Worm (Caenorhabditis elegans) whole organism, mixed stage, embryonic: ENCODE results near the gene hlh-29.

Experiments
- M03D4.4 ChIP-seq: sonication (generic microtip); optimal IDR thresholded peaks from 2 replicates; lab custom pipeline; 2017; ENCODE audit warnings: mild to moderate bottlenecking, missing genetic modification characterization, missing compliant biosample characterization
- bed-3 ChIP-seq: fragments of 200-800 bp; sonication (Bioruptor generic); optimal IDR thresholded peaks from 3 replicates; lab custom pipeline; 2018; ENCODE audit warnings: mild to moderate bottlenecking, missing genetic modification characterization, moderate library complexity, missing compliant biosample characterization
- blmp-1 ChIP-seq: fragments of 150-350 bp; optimal IDR thresholded peaks from 2 replicates; lab custom pipeline; 2014; ENCODE audit warnings: missing biosample characterization, missing genetic modification characterization
- ceh-39 ChIP-seq: fragments of 150-350 bp; optimal IDR thresholded peaks from 2 replicates; lab custom pipeline; 2014; ENCODE audit warnings: missing biosample characterization, missing genetic modification characterization
- ceh-43 ChIP-seq: fragments of 200-800 bp; sonication (Bioruptor generic); optimal IDR thresholded peaks from 2 replicates; lab custom pipeline; 2018; ENCODE audit warnings: mild to moderate bottlenecking, missing genetic modification characterization, moderate library complexity, missing compliant biosample characterization
- ces-1 ChIP-seq: fragments of 150-350 bp; optimal IDR thresholded peaks from 2 replicates; lab custom pipeline; 2014; ENCODE audit warnings: missing biosample characterization, missing genetic modification reagents, missing genetic modification characterization
- cnd-1 ChIP-seq: fragments of 200-800 bp; sonication (Bioruptor generic); optimal IDR thresholded peaks from 2 replicates; lab custom pipeline; 2018; ENCODE audit warnings: mild to moderate bottlenecking, missing genetic modification characterization, missing compliant biosample characterization
- drap-1 ChIP-seq: fragments of 200-800 bp; sonication (Bioruptor generic); optimal IDR thresholded peaks from 3 replicates; lab custom pipeline; 2018; ENCODE audit warnings: mild to moderate bottlenecking, missing genetic modification characterization, missing compliant biosample characterization
- elt-1 ChIP-seq: sonication (generic microtip); optimal IDR thresholded peaks from 2 replicates; lab custom pipeline; 2017; ENCODE audit warnings: missing genetic modification characterization, mild to moderate bottlenecking, missing compliant biosample characterization, antibody characterized with exemption, moderate library complexity, borderline replicate concordance; ENCODE audit not compliant: insufficient read depth
- flh-1 ChIP-seq: fragments of 200-800 bp; sonication (Bioruptor generic); optimal IDR thresholded peaks from 2 replicates; lab custom pipeline; 2018; ENCODE audit warnings: mild to moderate bottlenecking, missing genetic modification characterization, moderate library complexity, missing compliant biosample characterization
- ham-2 ChIP-seq: fragments of 200-800 bp; sonication (Bioruptor generic); optimal IDR thresholded peaks from 2 replicates; lab custom pipeline; 2018; ENCODE audit warnings: mild to moderate bottlenecking, missing genetic modification characterization, missing compliant biosample characterization
- hlh-1 ChIP-seq: fragments of 150-350 bp; optimal IDR thresholded peaks from 2 replicates; lab custom pipeline; 2014; ENCODE audit warnings: missing biosample characterization, missing genetic modification reagents, missing genetic modification characterization
- lin-13 ChIP-seq: fragments of 150-350 bp; optimal IDR thresholded peaks from 2 replicates; lab custom pipeline; 2014; ENCODE audit warnings: missing biosample characterization, missing genetic modification characterization
- lin-32 ChIP-seq: fragments of 200-800 bp; sonication (Bioruptor generic); optimal IDR thresholded peaks from 2 replicates; lab custom pipeline; 2018; ENCODE audit warnings: mild to moderate bottlenecking, missing genetic modification characterization, missing compliant biosample characterization
- lsy-2 ChIP-seq: fragments of 150-350 bp; optimal IDR thresholded peaks from 2 replicates; lab custom pipeline; 2014; ENCODE audit warnings: missing biosample characterization, missing genetic modification characterization
- mep-1 ChIP-seq: fragments of 150-350 bp; optimal IDR thresholded peaks from 2 replicates; lab custom pipeline; 2017; ENCODE audit warnings: missing biosample characterization, missing genetic modification reagents, missing genetic modification characterization, inconsistent platforms
- nhr-2 ChIP-seq: fragments of 150-350 bp; optimal IDR thresholded peaks from 2 replicates; lab custom pipeline; 2014; ENCODE audit warnings: missing biosample characterization, missing genetic modification characterization
- nhr-237 ChIP-seq: fragments of 150-350 bp; optimal IDR thresholded peaks from 2 replicates; lab custom pipeline; 2014; ENCODE audit warnings: missing biosample characterization, missing genetic modification characterization
- nhr-76 ChIP-seq: sonication (generic microtip); optimal IDR thresholded peaks from 2 replicates; lab custom pipeline; 2017; ENCODE audit warnings: missing biosample characterization, missing genetic modification characterization
- pha-4 ChIP-seq: fragments of 150-350 bp; optimal IDR thresholded peaks from 2 replicates; lab custom pipeline; 2018; ENCODE audit warnings: missing biosample characterization, missing genetic modification reagents, missing genetic modification characterization
- snpc-4 ChIP-seq: fragments of 150-350 bp; optimal IDR thresholded peaks from 2 replicates; lab custom pipeline; 2014; ENCODE audit warnings: missing biosample characterization, missing genetic modification characterization
- sptf-1 ChIP-seq: sonication (generic microtip); optimal IDR thresholded peaks from 2 replicates; lab custom pipeline; 2017; ENCODE audit warnings: mild to moderate bottlenecking, missing genetic modification characterization, moderate library complexity, missing compliant biosample characterization
- tbx-8 ChIP-seq: fragments of 200-800 bp; sonication (Bioruptor generic); optimal IDR thresholded peaks from 2 replicates; lab custom pipeline; 2018; ENCODE audit warnings: mild to moderate bottlenecking, missing genetic modification characterization, moderate library complexity, missing compliant biosample characterization
- unc-120 ChIP-seq: sonication (generic microtip); optimal IDR thresholded peaks from 2 replicates; lab custom pipeline; 2017; ENCODE audit warnings: missing genetic modification characterization, missing compliant biosample characterization; ENCODE audit not compliant: poor library complexity, severe bottlenecking
- unc-39 ChIP-seq: fragments of 150-350 bp; optimal IDR thresholded peaks from 2 replicates; lab custom pipeline; 2014; ENCODE audit warnings: missing biosample characterization, missing genetic modification characterization
- unc-62 ChIP-seq: fragments of 150-350 bp; optimal IDR thresholded peaks from 2 replicates; lab custom pipeline; 2014; ENCODE audit warnings: missing biosample characterization, missing genetic modification reagents, missing genetic modification characterization
- zip-8 ChIP-seq: fragments of 150-350 bp; optimal IDR thresholded peaks from 2 replicates; lab custom pipeline; 2014; ENCODE audit warnings: missing biosample characterization, missing genetic modification characterization
- ztf-11 ChIP-seq: fragments of 150-350 bp; optimal IDR thresholded peaks from 2 replicates; lab custom pipeline; 2014; ENCODE audit warnings: missing biosample characterization, missing genetic modification characterization

The hlh-29 gene

ce11 chrX:17528068-17528467, 20.4 kb downstream of the hlh-29 start, which contains the start of gene sup-10:
TSS of gene sup-10 (plus strand) at chrX:17528344.
- TF ChIP-seq unc-62 (GFP tag; lab: Kevin White, UChicago) (peak; percentile 51), hlh-1 (peak; percentile 52), elt-1 (tag; lab: Kevin White, UChicago) (no peak)

- TF ChIP-seq bed-3 (GFP tag; lab: Kevin White, UChicago) (no peak), ces-1 (GFP tag; lab: Kevin White, UChicago) (no peak), unc-120 (tag; lab: Kevin White, UChicago) (no peak), nhr-76 (tag; lab: Kevin White, UChicago) (no peak), tbx-8 (GFP tag; lab: Kevin White, UChicago) (no peak), blmp-1 (no peak), ham-2 (GFP tag; lab: Kevin White, UChicago) (no peak), ztf-11 (tag; lab: Kevin White, UChicago) (no peak), drap-1 (GFP tag; lab: Kevin White, UChicago) (no peak), zip-8 (no peak), lin-32 (GFP tag; lab: Kevin White, UChicago) (no peak)
These were observed 21.1 kb downstream of the hlh-29 start for ce11 chrX:17527377-17527776.

ce11 chrX:17521425-17521824, 27.0 kb downstream of the hlh-29 start:
- TF ChIP-seq unc-120 (tag; lab: Kevin White, UChicago) (no peak), ces-1 (GFP tag; lab: Kevin White, UChicago) (peak; percentile 69)

ce11 chrX:17519476-17519875, 29.0 kb downstream of the hlh-29 start:
- TF ChIP-seq M03D4.4 (tag; lab: Kevin White, UChicago), result peak; percentile 39
- TF ChIP-seq ces-1 (GFP tag; lab: Kevin White, UChicago), result peak; percentile 8
- TF ChIP-seq unc-62 (GFP tag; lab: Kevin White, UChicago), result no peak

ce11 chrX:17518293-17518692, 30.1 kb downstream of the hlh-29 start:
- TF ChIP-seq hlh-1, result no peak
- TF ChIP-seq nhr-76 (tag; lab: Kevin White, UChicago), result no peak
- TF ChIP-seq ham-2 (GFP tag; lab: Kevin White, UChicago), result no peak
- TF ChIP-seq ceh-39, result no peak
- TF ChIP-seq ztf-11 (tag; lab: Kevin White, UChicago), result no peak
- TF ChIP-seq mep-1, result no peak
- TF ChIP-seq drap-1 (GFP tag; lab: Kevin White, UChicago), result no peak
- TF ChIP-seq pha-4, result no peak
- no peak for TF ChIP-seq flh-1
- TF ChIP-seq unc-39 (tag; lab: Kevin White, UChicago), result no peak
- no peak for TF ChIP-seq lin-32 (GFP tag; lab: Kevin White, UChicago)
- no peak for TF ChIP-seq cnd-1
- TF ChIP-seq nhr-237 (tag; lab: Kevin White, UChicago), result no peak
- no peak for TF ChIP-seq M03D4.4 (tag; lab: Kevin White, UChicago)
- no peak for TF ChIP-seq blmp-1
- TF ChIP-seq nhr-2, result no peak
- TF ChIP-seq ces-1 (GFP tag; lab: Kevin White, UChicago), result no peak
- TF ChIP-seq lin-13 (tag; lab: Kevin White, UChicago), result no peak

- TF ChIP-seq ham-2 (GFP tag; lab: Kevin White, UChicago) (no peak), lsy-2 (no peak), mep-1 (no peak), snpc-4 (tag; lab: Kevin White, UChicago) (no peak), bed-3 (GFP tag; lab: Kevin White, UChicago) (no peak), nhr-237 (tag; lab: Kevin White, UChicago) (no peak), lin-13 (tag; lab: Kevin White, UChicago) (no peak), zip-8 (no peak), ceh-39 (no peak), unc-62 (GFP tag; lab: Kevin White, UChicago) (no peak), sptf-1 (tag; lab: Kevin White, UChicago) (no peak), ceh-43 (no peak), unc-39 (tag; lab: Kevin White, UChicago) (no peak), unc-120 (tag; lab: Kevin White, UChicago) (no peak)
These were observed 30.6 kb downstream of the hlh-29 start for ce11 chrX:17517872-17518271.
